Worm (Caenorhabditis elegans) whole organism, mixed stage, embryonic: Measurements from ENCODE around the gene fbxa-29.

Experiments
- M03D4.4 ChIP-seq: sonication (generic microtip); optimal IDR thresholded peaks from 2 replicates; lab custom pipeline; 2017; ENCODE audit warnings: mild to moderate bottlenecking, missing genetic modification characterization, missing compliant biosample characterization
- bed-3 ChIP-seq: fragments of 200-800 bp; sonication (Bioruptor generic); optimal IDR thresholded peaks from 3 replicates; lab custom pipeline; 2018; ENCODE audit warnings: mild to moderate bottlenecking, missing genetic modification characterization, moderate library complexity, missing compliant biosample characterization
- ceh-43 ChIP-seq: fragments of 200-800 bp; sonication (Bioruptor generic); optimal IDR thresholded peaks from 2 replicates; lab custom pipeline; 2018; ENCODE audit warnings: mild to moderate bottlenecking, missing genetic modification characterization, moderate library complexity, missing compliant biosample characterization
- ceh-83 ChIP-seq: fragments of 200-800 bp; sonication (Bioruptor generic); optimal IDR thresholded peaks from 2 replicates; lab custom pipeline; 2018; ENCODE audit warnings: mild to moderate bottlenecking, missing genetic modification characterization, missing compliant biosample characterization
- ces-1 ChIP-seq: fragments of 150-350 bp; optimal IDR thresholded peaks from 2 replicates; lab custom pipeline; 2014; ENCODE audit warnings: missing biosample characterization, missing genetic modification reagents, missing genetic modification characterization
- cnd-1 ChIP-seq: fragments of 200-800 bp; sonication (Bioruptor generic); optimal IDR thresholded peaks from 2 replicates; lab custom pipeline; 2018; ENCODE audit warnings: mild to moderate bottlenecking, missing genetic modification characterization, missing compliant biosample characterization
- drap-1 ChIP-seq: fragments of 200-800 bp; sonication (Bioruptor generic); optimal IDR thresholded peaks from 3 replicates; lab custom pipeline; 2018; ENCODE audit warnings: mild to moderate bottlenecking, missing genetic modification characterization, missing compliant biosample characterization
- elt-1 ChIP-seq: sonication (generic microtip); optimal IDR thresholded peaks from 2 replicates; lab custom pipeline; 2017; ENCODE audit warnings: missing genetic modification characterization, mild to moderate bottlenecking, missing compliant biosample characterization, antibody characterized with exemption, moderate library complexity, borderline replicate concordance; ENCODE audit not compliant: insufficient read depth
- elt-3 ChIP-seq: fragments of 150-350 bp; optimal IDR thresholded peaks from 2 replicates; lab custom pipeline; 2014; ENCODE audit warnings: missing biosample characterization, missing genetic modification characterization
- flh-1 ChIP-seq: fragments of 200-800 bp; sonication (Bioruptor generic); optimal IDR thresholded peaks from 2 replicates; lab custom pipeline; 2018; ENCODE audit warnings: mild to moderate bottlenecking, missing genetic modification characterization, moderate library complexity, missing compliant biosample characterization
- ham-2 ChIP-seq: fragments of 200-800 bp; sonication (Bioruptor generic); optimal IDR thresholded peaks from 2 replicates; lab custom pipeline; 2018; ENCODE audit warnings: mild to moderate bottlenecking, missing genetic modification characterization, missing compliant biosample characterization
- hlh-1 ChIP-seq: fragments of 150-350 bp; optimal IDR thresholded peaks from 2 replicates; lab custom pipeline; 2014; ENCODE audit warnings: missing biosample characterization, missing genetic modification reagents, missing genetic modification characterization
- lin-13 ChIP-seq: fragments of 150-350 bp; optimal IDR thresholded peaks from 2 replicates; lab custom pipeline; 2014; ENCODE audit warnings: missing biosample characterization, missing genetic modification characterization
- lin-32 ChIP-seq: fragments of 200-800 bp; sonication (Bioruptor generic); optimal IDR thresholded peaks from 2 replicates; lab custom pipeline; 2018; ENCODE audit warnings: mild to moderate bottlenecking, missing genetic modification characterization, missing compliant biosample characterization
- lsy-2 ChIP-seq: fragments of 150-350 bp; optimal IDR thresholded peaks from 2 replicates; lab custom pipeline; 2014; ENCODE audit warnings: missing biosample characterization, missing genetic modification characterization
- mab-5 ChIP-seq: fragments of 150-350 bp; optimal IDR thresholded peaks from 2 replicates; lab custom pipeline; 2014; ENCODE audit warnings: missing biosample characterization, missing genetic modification characterization
- mep-1 ChIP-seq: fragments of 150-350 bp; optimal IDR thresholded peaks from 2 replicates; lab custom pipeline; 2017; ENCODE audit warnings: missing biosample characterization, missing genetic modification reagents, missing genetic modification characterization, inconsistent platforms
- nhr-12 ChIP-seq: fragments of 150-350 bp; optimal IDR thresholded peaks from 2 replicates; lab custom pipeline; 2014; ENCODE audit warnings: missing biosample characterization, missing genetic modification characterization
- nhr-2 ChIP-seq: fragments of 150-350 bp; optimal IDR thresholded peaks from 2 replicates; lab custom pipeline; 2014; ENCODE audit warnings: missing biosample characterization, missing genetic modification characterization
- nhr-237 ChIP-seq: fragments of 150-350 bp; optimal IDR thresholded peaks from 2 replicates; lab custom pipeline; 2014; ENCODE audit warnings: missing biosample characterization, missing genetic modification characterization
- nhr-28 ChIP-seq: fragments of 150-350 bp; optimal IDR thresholded peaks from 2 replicates; lab custom pipeline; 2014; ENCODE audit warnings: missing biosample characterization, missing genetic modification characterization
- pha-4 ChIP-seq: fragments of 150-350 bp; optimal IDR thresholded peaks from 2 replicates; lab custom pipeline; 2018; ENCODE audit warnings: missing biosample characterization, missing genetic modification reagents, missing genetic modification characterization
- snpc-4 ChIP-seq: fragments of 150-350 bp; optimal IDR thresholded peaks from 2 replicates; lab custom pipeline; 2014; ENCODE audit warnings: missing biosample characterization, missing genetic modification characterization
- sptf-1 ChIP-seq: sonication (generic microtip); optimal IDR thresholded peaks from 2 replicates; lab custom pipeline; 2017; ENCODE audit warnings: mild to moderate bottlenecking, missing genetic modification characterization, moderate library complexity, missing compliant biosample characterization
- tbx-8 ChIP-seq: fragments of 200-800 bp; sonication (Bioruptor generic); optimal IDR thresholded peaks from 2 replicates; lab custom pipeline; 2018; ENCODE audit warnings: mild to moderate bottlenecking, missing genetic modification characterization, moderate library complexity, missing compliant biosample characterization
- unc-120 ChIP-seq: sonication (generic microtip); optimal IDR thresholded peaks from 2 replicates; lab custom pipeline; 2017; ENCODE audit warnings: missing genetic modification characterization, missing compliant biosample characterization; ENCODE audit not compliant: poor library complexity, severe bottlenecking
- unc-39 ChIP-seq: fragments of 150-350 bp; optimal IDR thresholded peaks from 2 replicates; lab custom pipeline; 2014; ENCODE audit warnings: missing biosample characterization, missing genetic modification characterization
- unc-62 ChIP-seq: fragments of 150-350 bp; optimal IDR thresholded peaks from 2 replicates; lab custom pipeline; 2014; ENCODE audit warnings: missing biosample characterization, missing genetic modification reagents, missing genetic modification characterization
- zip-8 ChIP-seq: fragments of 150-350 bp; optimal IDR thresholded peaks from 2 replicates; lab custom pipeline; 2014; ENCODE audit warnings: missing biosample characterization, missing genetic modification characterization
- ztf-11 ChIP-seq: fragments of 150-350 bp; optimal IDR thresholded peaks from 2 replicates; lab custom pipeline; 2014; ENCODE audit warnings: missing biosample characterization, missing genetic modification characterization

The fbxa-29 gene

ce11 chrIII:1297604-1298003, 24.1 kb upstream of the fbxa-29 start, which contains the start of gene fbxa-28:
TSS of gene fbxa-28 (plus strand) at chrIII:1297904.
- no peak for TF ChIP-seq unc-120 (tag; lab: Kevin White, UChicago)
- no peak for TF ChIP-seq M03D4.4 (tag; lab: Kevin White, UChicago)
- TF ChIP-seq zip-8 (tag; lab: Kevin White, UChicago) = no peak
- TF ChIP-seq drap-1 (GFP tag; lab: Kevin White, UChicago) = no peak
- TF ChIP-seq ces-1 (GFP tag; lab: Kevin White, UChicago) = no peak
- no peak for TF ChIP-seq nhr-237 (tag; lab: Kevin White, UChicago)
- no peak for TF ChIP-seq sptf-1 (tag; lab: Kevin White, UChicago)
- no peak for TF ChIP-seq ceh-83 (GFP tag; lab: Kevin White, UChicago)
- no peak for TF ChIP-seq lsy-2 (tag; lab: Kevin White, UChicago)
- TF ChIP-seq elt-3 (tag; lab: Kevin White, UChicago) = no peak
- TF ChIP-seq bed-3 (GFP tag; lab: Kevin White, UChicago) = no peak
- no peak for TF ChIP-seq hlh-1 (tag; lab: Kevin White, UChicago)
- no peak for TF ChIP-seq tbx-8 (GFP tag; lab: Kevin White, UChicago)
- TF ChIP-seq lin-13 (tag; lab: Kevin White, UChicago) = no peak
- no peak for TF ChIP-seq ztf-11 (tag; lab: Kevin White, UChicago)
- TF ChIP-seq nhr-28 (tag; lab: Kevin White, UChicago) = no peak
- no peak for TF ChIP-seq snpc-4 (tag; lab: Kevin White, UChicago)

- TF ChIP-seq drap-1 (GFP tag; lab: Kevin White, UChicago) = no peak
- TF ChIP-seq pha-4 = no peak
- no peak for TF ChIP-seq lin-13 (tag; lab: Kevin White, UChicago)
- TF ChIP-seq tbx-8 (GFP tag; lab: Kevin White, UChicago) = no peak
- no peak for TF ChIP-seq ceh-43 (GFP tag; lab: Kevin White, UChicago)
- no peak for TF ChIP-seq mab-5 (tag; lab: Kevin White, UChicago)
- no peak for TF ChIP-seq ham-2 (GFP tag; lab: Kevin White, UChicago)
- no peak for TF ChIP-seq nhr-12 (tag; lab: Kevin White, UChicago)
- TF ChIP-seq elt-3 (tag; lab: Kevin White, UChicago) = no peak
- no peak for TF ChIP-seq mep-1
- TF ChIP-seq, all 35 proteins: peak for 0
Observed at ce11 chrIII:1295149-1295716, 21.7 kb upstream of the fbxa-29 start, which contains the start of gene fbxa-35. TSS of gene fbxa-35 (plus strand) at chrIII:1295666.

ce11 chrIII:1293135-1293534, 19.6 kb upstream of the fbxa-29 start, which contains the start of gene fbxa-36:
TSS of gene fbxa-36 (minus strand) at chrIII:1293235.
- TF ChIP-seq hlh-1 (tag; lab: Kevin White, UChicago) (no peak), lsy-2 (tag; lab: Kevin White, UChicago) (no peak), elt-1 (tag; lab: Kevin White, UChicago) (no peak), ces-1 (GFP tag; lab: Kevin White, UChicago) (no peak), sptf-1 (tag; lab: Kevin White, UChicago) (no peak), lin-32 (no peak), ham-2 (GFP tag; lab: Kevin White, UChicago) (no peak), M03D4.4 (tag; lab: Kevin White, UChicago) (no peak), flh-1 (no peak), unc-120 (tag; lab: Kevin White, UChicago) (no peak), cnd-1 (tag; lab: Kevin White, UChicago) (no peak), mep-1 (no peak), ceh-43 (GFP tag; lab: Kevin White, UChicago) (no peak), zip-8 (tag; lab: Kevin White, UChicago) (no peak), nhr-2 (tag; lab: Kevin White, UChicago) (no peak), tbx-8 (GFP tag; lab: Kevin White, UChicago) (no peak), unc-62 (GFP tag; lab: Kevin White, UChicago) (no peak), nhr-12 (tag; lab: Kevin White, UChicago) (no peak)

- TF ChIP-seq nhr-2 (tag; lab: Kevin White, UChicago) (no peak), mab-5 (tag; lab: Kevin White, UChicago) (no peak), unc-120 (tag; lab: Kevin White, UChicago) (no peak), unc-39 (tag; lab: Kevin White, UChicago) (no peak), M03D4.4 (tag; lab: Kevin White, UChicago) (no peak), ztf-11 (tag; lab: Kevin White, UChicago) (no peak), elt-1 (tag; lab: Kevin White, UChicago) (no peak), cnd-1 (tag; lab: Kevin White, UChicago) (no peak), tbx-8 (GFP tag; lab: Kevin White, UChicago) (no peak)
Observed at ce11 chrIII:1289139-1289538, 15.6 kb upstream of the fbxa-29 start.
